Fruit fly (Drosophila melanogaster) whole organism, embryonic: Measurements from ENCODE around the gene CG15011.

Experiments
- Asciz ChIP-seq: fragments of 200-800 bp; sonication (Bioruptor generic); optimal IDR thresholded peaks from 2 replicates; lab custom pipeline; 2017; ENCODE audit warnings: missing biosample characterization, mild to moderate bottlenecking, missing genetic modification characterization, missing genetic modification reagents
- Atf3 ChIP-seq: fragments of 200-800 bp; sonication (Bioruptor generic); optimal IDR thresholded peaks from 3 replicates; lab custom pipeline; 2016; ENCODE audit warnings: missing biosample characterization, missing genetic modification characterization
- Awh ChIP-seq: fragments of 200-800 bp; sonication (Bioruptor generic); IDR thresholded peaks from 2 replicates; pipeline ENCODE4, ENCODE4 v1.3.6; 2022; ENCODE audit warnings: missing biosample characterization, missing genetic modification characterization
- Bdp1 ChIP-seq: fragments of 200-800 bp; sonication (Bioruptor generic); optimal IDR thresholded peaks from 3 replicates; lab custom pipeline; 2016; ENCODE audit warnings: missing biosample characterization, missing genetic modification characterization
- CG10274 ChIP-seq: fragments of 200-800 bp; sonication (Bioruptor generic); optimal IDR thresholded peaks from 3 replicates; lab custom pipeline; 2017; ENCODE audit warnings: missing biosample characterization, mild to moderate bottlenecking, missing genetic modification characterization
- CG10959 ChIP-seq: fragments of 200-800 bp; sonication (Bioruptor generic); IDR thresholded peaks from 2 replicates; pipeline ENCODE4 v1.3.6; 2022; ENCODE audit warnings: missing biosample characterization, missing genetic modification characterization
- CG12071 ChIP-seq: fragments of 200-800 bp; sonication (Bioruptor generic); optimal IDR thresholded peaks from 3 replicates; lab custom pipeline; 2018; ENCODE audit warnings: missing biosample characterization, mild to moderate bottlenecking, missing genetic modification characterization
- CG12219 ChIP-seq: fragments of 200-800 bp; sonication (Bioruptor generic); optimal IDR thresholded peaks from 3 replicates; lab custom pipeline; 2018; ENCODE audit warnings: missing biosample characterization, mild to moderate bottlenecking, missing genetic modification characterization
- CG14050 ChIP-seq: fragments of 200-800 bp; sonication (Bioruptor generic); IDR thresholded peaks from 3 replicates; pipeline ENCODE4 v1.3.6; 2022; ENCODE audit warnings: missing biosample characterization, missing genetic modification characterization
- CG14441 ChIP-seq: fragments of 200-800 bp; sonication (Bioruptor generic); IDR thresholded peaks from 2 replicates; pipeline ENCODE4 v1.3.6; 2022; ENCODE audit warnings: missing biosample characterization, missing genetic modification characterization
- CG1602 ChIP-seq: fragments of 200-800 bp; sonication (Bioruptor generic); optimal IDR thresholded peaks from 3 replicates; lab custom pipeline; 2016; ENCODE audit warnings: missing biosample characterization, missing genetic modification characterization
- CG2202 ChIP-seq: fragments of 200-800 bp; sonication (Bioruptor generic); optimal IDR thresholded peaks from 2 replicates; lab custom pipeline; 2018; ENCODE audit warnings: missing biosample characterization, mild to moderate bottlenecking, missing genetic modification characterization
- CG2875 ChIP-seq: fragments of 200-800 bp; sonication (Bioruptor generic); optimal IDR thresholded peaks from 2 replicates; lab custom pipeline; 2017; ENCODE audit warnings: missing biosample characterization, mild to moderate bottlenecking, missing genetic modification characterization, missing genetic modification reagents
- CG30020 ChIP-seq: fragments of 200-800 bp; optimal IDR thresholded peaks from 2 replicates; lab custom pipeline; 2019; ENCODE audit warnings: missing biosample characterization, mild to moderate bottlenecking, missing genetic modification characterization, moderate library complexity
- CG32772 ChIP-seq: fragments of 200-800 bp; sonication (Bioruptor generic); IDR thresholded peaks from 2 replicates; pipeline ENCODE4 v1.3.6; 2022; ENCODE audit warnings: missing biosample characterization, missing genetic modification characterization
- CG3407 ChIP-seq: fragments of 200-800 bp; sonication (Bioruptor generic); optimal IDR thresholded peaks from 2 replicates; lab custom pipeline; 2018; ENCODE audit warnings: missing biosample characterization, mild to moderate bottlenecking, missing genetic modification characterization
- CG3847 ChIP-seq: fragments of 200-800 bp; sonication (Bioruptor generic); IDR thresholded peaks from 2 replicates; pipeline ENCODE4 v1.3.6; 2022; ENCODE audit warnings: missing biosample characterization, missing genetic modification characterization
- CG6813 ChIP-seq: fragments of 200-800 bp; sonication (Bioruptor generic); optimal IDR thresholded peaks from 2 replicates; lab custom pipeline; 2017; ENCODE audit warnings: missing biosample characterization, missing genetic modification characterization, mild to moderate bottlenecking, moderate library complexity, missing genetic modification reagents
- CG8478 ChIP-seq: fragments of >200 bp; optimal IDR thresholded peaks from 2 replicates; lab custom pipeline; 2018
- CG9727 ChIP-seq: fragments of 200-800 bp; sonication (Bioruptor generic); optimal IDR thresholded peaks from 3 replicates; lab custom pipeline; 2017; ENCODE audit warnings: missing biosample characterization, mild to moderate bottlenecking, missing genetic modification characterization
- CoRest ChIP-seq: fragments of 200-800 bp; sonication (Bioruptor generic); optimal IDR thresholded peaks from 3 replicates; lab custom pipeline; 2018; ENCODE audit warnings: missing biosample characterization, mild to moderate bottlenecking, missing genetic modification characterization, moderate library complexity
- D ChIP-seq, 2 experiments: fragments of 200-800 bp in 1 of 2; fragments of >200 bp in 1 of 2; sonication (Bioruptor generic) in 1 of 2; optimal IDR thresholded peaks; 2 replicates in 1 of 2; 3 replicates in 1 of 2; lab custom pipeline; 2017; ENCODE audit warnings: mild to moderate bottlenecking in 1 of 2, missing biosample characterization in 1 of 2, missing genetic modification characterization in 1 of 2, missing genetic modification reagents in 1 of 2
- E2f1 ChIP-seq: fragments of 200-800 bp; sonication (Bioruptor generic); IDR thresholded peaks from 2 replicates; pipeline ENCODE4 v1.3.6; 2022; ENCODE audit warnings: missing biosample characterization, missing genetic modification characterization
- GATAe ChIP-seq: fragments of 200-800 bp; sonication (Bioruptor generic); conservative IDR thresholded peaks from 2 replicates; pipeline ENCODE4 v1.3.6; 2022; ENCODE audit warnings: missing biosample characterization, missing genetic modification characterization
- HLH3B ChIP-seq: fragments of 200-800 bp; sonication (Bioruptor generic); IDR thresholded peaks from 2 replicates; pipeline ENCODE4 v1.3.6; 2022; ENCODE audit warnings: missing biosample characterization, missing genetic modification characterization
- Jarid2 ChIP-seq: fragments of 200-800 bp; sonication (Bioruptor generic); optimal IDR thresholded peaks from 3 replicates; lab custom pipeline; 2017; ENCODE audit warnings: mild to moderate bottlenecking, missing biosample characterization, missing genetic modification reagents, missing genetic modification characterization
- Med ChIP-seq: fragments of 200-800 bp; sonication (Bioruptor generic); peaks from one replicate; lab custom pipeline; 2016; ENCODE audit warnings: missing biosample characterization, missing genetic modification characterization, mild to moderate bottlenecking, inconsistent platforms, moderate library complexity
- Neu2 ChIP-seq: fragments of 200-800 bp; sonication (Bioruptor generic); optimal IDR thresholded peaks from 3 replicates; lab custom pipeline; 2016; ENCODE audit warnings: missing biosample characterization, missing genetic modification characterization, borderline replicate concordance
- Trl ChIP-seq, 3 experiments: fragments of >200 bp in 2 of 3; fragments of 200-800 bp in 1 of 3; sonication (Bioruptor generic) in 1 of 3; optimal IDR thresholded peaks; 2 replicates in 1 of 3; 3 replicates in 2 of 3; lab custom pipeline; 2016 to 2017; ENCODE audit warnings: missing biosample characterization in 1 of 3, missing genetic modification characterization in 1 of 3
- Usf ChIP-seq: fragments of 200-800 bp; sonication (Bioruptor generic); optimal IDR thresholded peaks from 2 replicates; lab custom pipeline; 2017; ENCODE audit warnings: missing genotype, missing biosample characterization, missing genetic modification characterization
- Xrp1 ChIP-seq: fragments of 200-800 bp; sonication (Bioruptor generic); IDR thresholded peaks from 2 replicates; pipeline ENCODE4 v1.3.6; 2022; ENCODE audit warnings: missing biosample characterization, missing genetic modification characterization
- ab ChIP-seq: fragments of 200-800 bp; sonication (Bioruptor generic); optimal IDR thresholded peaks from 2 replicates; lab custom pipeline; 2016; ENCODE audit warnings: missing biosample characterization, missing genetic modification characterization
- chm ChIP-seq: fragments of 200-800 bp; sonication (Bioruptor generic); IDR thresholded peaks from 2 replicates; pipeline ENCODE4 v1.3.6; 2022; ENCODE audit warnings: missing biosample characterization, missing genetic modification characterization
- chn ChIP-seq: fragments of 200-800 bp; sonication (Bioruptor generic); optimal IDR thresholded peaks from 2 replicates; lab custom pipeline; 2016; ENCODE audit warnings: missing biosample characterization, missing genetic modification characterization
- crol ChIP-seq: fragments of 200-800 bp; sonication (Bioruptor generic); IDR thresholded peaks from 2 replicates; pipeline ENCODE4 v1.3.6; 2022; ENCODE audit warnings: missing biosample characterization, missing genetic modification characterization
- crp ChIP-seq, 2 experiments: fragments of 200-800 bp; sonication (Bioruptor generic); optimal IDR thresholded peaks; 2 replicates in 1 of 2; 3 replicates in 1 of 2; lab custom pipeline; 2017; ENCODE audit warnings: missing biosample characterization in 2 of 2, missing genetic modification characterization in 2 of 2, mild to moderate bottlenecking in 1 of 2, moderate library complexity in 1 of 2
- danr ChIP-seq: fragments of 200-800 bp; sonication (Bioruptor generic); IDR thresholded peaks from 2 replicates; pipeline ENCODE4 v1.3.6; 2022; ENCODE audit warnings: missing biosample characterization, missing genetic modification characterization
- dmrt11E ChIP-seq: fragments of 200-800 bp; sonication (Bioruptor generic); optimal IDR thresholded peaks from 3 replicates; lab custom pipeline; 2018; ENCODE audit warnings: missing biosample characterization, mild to moderate bottlenecking, missing genetic modification characterization, moderate library complexity
- dpn ChIP-seq, 2 experiments: fragments of 200-800 bp; sonication (Bioruptor generic); optimal IDR thresholded peaks; 3 replicates each; lab custom pipeline; 2016; ENCODE audit warnings: missing biosample characterization in 2 of 2, missing genetic modification characterization in 2 of 2
- gt ChIP-seq: fragments of 200-800 bp; sonication (Bioruptor generic); IDR thresholded peaks from 2 replicates; pipeline ENCODE4 v1.3.6; 2022; ENCODE audit warnings: missing biosample characterization, missing genetic modification characterization
- hth ChIP-seq: fragments of >200 bp; optimal IDR thresholded peaks from 2 replicates; lab custom pipeline; 2017; ENCODE audit warnings: inconsistent platforms
- ken ChIP-seq: fragments of 200-800 bp; sonication (Bioruptor generic); IDR thresholded peaks from 3 replicates; pipeline ENCODE4 v1.3.6; 2022; ENCODE audit warnings: missing biosample characterization, missing genetic modification characterization
- lbe ChIP-seq: fragments of 200-800 bp; sonication (Bioruptor generic); optimal IDR thresholded peaks from 2 replicates; lab custom pipeline; 2016; ENCODE audit warnings: missing biosample characterization, mild to moderate bottlenecking, missing genetic modification characterization
- pho ChIP-seq: fragments of 200-800 bp; sonication (Bioruptor generic); optimal IDR thresholded peaks from 2 replicates; lab custom pipeline; 2016; ENCODE audit warnings: missing biosample characterization, missing genetic modification characterization
- phol ChIP-seq: fragments of 200-800 bp; sonication (Bioruptor generic); optimal IDR thresholded peaks from 3 replicates; lab custom pipeline; 2018; ENCODE audit warnings: missing biosample characterization, mild to moderate bottlenecking, missing genetic modification characterization, moderate library complexity
- sens ChIP-seq: fragments of 200-800 bp; sonication (Bioruptor generic); peaks from one replicate; lab custom pipeline; 2016; ENCODE audit warnings: missing biosample characterization, missing genetic modification characterization
- tap ChIP-seq: fragments of 200-800 bp; optimal IDR thresholded peaks from 3 replicates; lab custom pipeline; 2019; ENCODE audit warnings: missing biosample characterization, mild to moderate bottlenecking, missing genetic modification characterization, moderate library complexity
- tgo ChIP-seq: fragments of 200-800 bp; sonication (Bioruptor generic); IDR thresholded peaks from 3 replicates; pipeline ENCODE4 v1.3.6; 2022; ENCODE audit warnings: missing biosample characterization, missing genetic modification characterization
- unpg ChIP-seq: fragments of 200-800 bp; sonication (Bioruptor generic); optimal IDR thresholded peaks from 3 replicates; lab custom pipeline; 2018; ENCODE audit warnings: missing biosample characterization, mild to moderate bottlenecking, missing genetic modification characterization, moderate library complexity
- wdn ChIP-seq: fragments of 200-800 bp; sonication (Bioruptor generic); IDR thresholded peaks from 2 replicates; pipeline ENCODE4 v1.3.6; 2022; ENCODE audit warnings: missing biosample characterization, missing genetic modification characterization
- wek ChIP-seq: fragments of 200-800 bp; sonication (Bioruptor generic); optimal IDR thresholded peaks from 3 replicates; lab custom pipeline; 2018; ENCODE audit warnings: missing biosample characterization, mild to moderate bottlenecking, missing genetic modification characterization, moderate library complexity
- zen2 ChIP-seq: fragments of 200-800 bp; sonication (Bioruptor generic); IDR thresholded peaks from 3 replicates; pipeline ENCODE4 v1.3.6; 2022; ENCODE audit warnings: missing biosample characterization, missing genetic modification characterization; ENCODE audit not compliant: partially characterized antibody

CG15011 gene

dm6 chr3L:4220679-4221078, 38.3 kb downstream of the CG15011 start (continued):
- TF ChIP-seq HLH3B: no peak
- no peak for TF ChIP-seq dpn (GFP tag; optimal IDR thresholded peaks at IDR 0.05; lab: Kevin White, UChicago)
- no peak for TF ChIP-seq CG32772 (GFP tag; lab: Robert Waterston, UW)
- no peak for TF ChIP-seq unpg
- TF ChIP-seq hth (lab: Kevin White, UChicago): no peak
- TF ChIP-seq Trl (optimal IDR thresholded peaks at IDR 0.05; lab: Kevin White, UChicago): no peak
- no peak for TF ChIP-seq Trl (GFP tag; optimal IDR thresholded peaks at IDR 0.05; lab: Kevin White, UChicago)
- TF ChIP-seq ken (GFP tag; lab: Robert Waterston, UW): no peak
- no peak for TF ChIP-seq CG14050 (GFP tag; lab: Robert Waterston, UW)
- TF ChIP-seq ab (GFP tag; lab: Kevin White, UChicago): no peak
- TF ChIP-seq E2f1 (GFP tag; lab: Robert Waterston, UW): no peak
- TF ChIP-seq GATAe: no peak
- TF ChIP-seq CG10959 (GFP tag; lab: Robert Waterston, UW): no peak
- TF ChIP-seq CG14441 (GFP tag; lab: Robert Waterston, UW): no peak
- no peak for TF ChIP-seq Bdp1 (GFP tag; lab: Kevin White, UChicago)
- TF ChIP-seq CG30020: no peak
- peak; percentile 31 for TF ChIP-seq lbe (GFP tag; lab: Kevin White, UChicago)
- no peak for TF ChIP-seq chn (GFP tag; lab: Kevin White, UChicago)
- TF ChIP-seq CG9727 (GFP tag; lab: Kevin White, UChicago): no peak
- TF ChIP-seq zen2 (GFP tag; lab: Robert Waterston, UW): no peak
- TF ChIP-seq Awh (GFP tag; lab: Robert Waterston, UW): no peak
- TF ChIP-seq CG2875: peak; percentile 16
- TF ChIP-seq Xrp1 (GFP tag; lab: Robert Waterston, UW): 0 out of 2 replicates have a peak, but pooled peaks have one; percentile 13
- TF ChIP-seq sens: peak; percentile 40
- TF ChIP-seq CG12219 (GFP tag; lab: Kevin White, UChicago): no peak
- TF ChIP-seq Usf: no peak
- no peak for TF ChIP-seq crol (GFP tag; lab: Robert Waterston, UW)
- no peak for TF ChIP-seq CoRest (tag; lab: Kevin White, UChicago)
- peak; percentile 8 for TF ChIP-seq CG3407 (GFP tag; lab: Kevin White, UChicago)
- TF ChIP-seq CG6813: peak; percentile 15
- TF ChIP-seq Neu2 (GFP tag; lab: Kevin White, UChicago): no peak
- no peak for TF ChIP-seq phol (tag; lab: Kevin White, UChicago)
- TF ChIP-seq Med (GFP tag; lab: Kevin White, UChicago): peak; percentile 37
- TF ChIP-seq crp (GFP tag; optimal IDR thresholded peaks at IDR 0.05; lab: Kevin White, UChicago): no peak
- TF ChIP-seq CG2202: no peak
- no peak for TF ChIP-seq Atf3 (GFP tag; lab: Kevin White, UChicago)
- no peak for TF ChIP-seq D (optimal IDR thresholded peaks at IDR 0.05; lab: Kevin White, UChicago)
- TF ChIP-seq D (GFP tag; optimal IDR thresholded peaks at IDR 0.05; lab: Kevin White, UChicago): no peak
- TF ChIP-seq tap (tag; lab: Kevin White, UChicago): no peak
- TF ChIP-seq chm: no peak
- no peak for TF ChIP-seq Jarid2
- TF ChIP-seq wek (GFP tag; lab: Kevin White, UChicago): peak; percentile 28
- TF ChIP-seq CG12071: no peak
- TF ChIP-seq CG3847: no peak
- no peak for TF ChIP-seq tgo (GFP tag; lab: Robert Waterston, UW)
- TF ChIP-seq wdn: no peak
- TF ChIP-seq gt (GFP tag; lab: Robert Waterston, UW): no peak
- TF ChIP-seq pho: no peak
- TF ChIP-seq dmrt11E (tag; lab: Kevin White, UChicago): peak; percentile 26
- TF ChIP-seq CG10274 (GFP tag; lab: Kevin White, UChicago): no peak
- TF ChIP-seq Asciz (GFP tag; lab: Kevin White, UChicago): peak; percentile 50
- TF ChIP-seq danr (GFP tag; lab: Robert Waterston, UW): no peak
- no peak for TF ChIP-seq CG1602 (GFP tag; lab: Kevin White, UChicago)
- no peak for TF ChIP-seq CG8478 (lab: Kevin White, UChicago)
